Fruit fly (Drosophila melanogaster) whole organism, embryonic: ENCODE measurements around the gene CG31365.

Experiments
- Ada2b ChIP-seq: fragments of 200-800 bp; sonication (Bioruptor generic); IDR thresholded peaks from 2 replicates; pipeline ENCODE4 v1.3.6; 2022; ENCODE audit warnings: missing biosample characterization, missing genetic modification characterization
- Adf1 ChIP-seq: fragments of 200-800 bp; sonication (Bioruptor generic); IDR thresholded peaks from 2 replicates; pipeline ENCODE4 v1.3.6; 2022; ENCODE audit warnings: missing biosample characterization, missing genetic modification characterization
- Aef1 ChIP-seq: fragments of 200-800 bp; sonication (Bioruptor generic); IDR thresholded peaks from 3 replicates; pipeline ENCODE4 v1.3.6; 2022; ENCODE audit warnings: missing biosample characterization, missing genetic modification characterization
- Awh ChIP-seq: fragments of 200-800 bp; sonication (Bioruptor generic); IDR thresholded peaks from 2 replicates; pipeline ENCODE4, ENCODE4 v1.3.6; 2022; ENCODE audit warnings: missing biosample characterization, missing genetic modification characterization
- BEAF-32 ChIP-seq: fragments of 200-800 bp; sonication (Bioruptor generic); optimal IDR thresholded peaks from 3 replicates; lab custom pipeline; 2017; ENCODE audit warnings: missing biosample characterization, missing genetic modification characterization, mild to moderate bottlenecking, moderate library complexity, missing genetic modification reagents
- CG12769 ChIP-seq: fragments of 200-800 bp; sonication (Bioruptor generic); optimal IDR thresholded peaks from 2 replicates; lab custom pipeline; 2019; ENCODE audit warnings: missing biosample characterization, mild to moderate bottlenecking, missing genetic modification characterization, moderate library complexity
- CG13624 ChIP-seq: fragments of 200-800 bp; sonication (Bioruptor generic); optimal IDR thresholded peaks from 2 replicates; lab custom pipeline; 2016; ENCODE audit warnings: missing biosample characterization, missing genetic modification characterization
- CG14860 ChIP-seq: fragments of 200-800 bp; sonication (Bioruptor generic); IDR thresholded peaks from 3 replicates; pipeline ENCODE4 v1.3.6; 2022; ENCODE audit warnings: missing biosample characterization, missing genetic modification characterization; ENCODE audit not compliant: partially characterized antibody
- CG2120 ChIP-seq: fragments of 200-800 bp; sonication (Bioruptor generic); optimal IDR thresholded peaks from 3 replicates; lab custom pipeline; 2016; ENCODE audit warnings: missing biosample characterization, missing genetic modification characterization
- CG2129 ChIP-seq: fragments of 200-800 bp; sonication (Bioruptor generic); IDR thresholded peaks from 2 replicates; pipeline ENCODE4 v1.3.6; 2022; ENCODE audit warnings: missing biosample characterization, missing genetic modification characterization; ENCODE audit not compliant: partially characterized antibody
- CG2875 ChIP-seq: fragments of 200-800 bp; sonication (Bioruptor generic); optimal IDR thresholded peaks from 2 replicates; lab custom pipeline; 2017; ENCODE audit warnings: missing biosample characterization, mild to moderate bottlenecking, missing genetic modification characterization, missing genetic modification reagents
- CG30020 ChIP-seq: fragments of 200-800 bp; optimal IDR thresholded peaks from 2 replicates; lab custom pipeline; 2019; ENCODE audit warnings: missing biosample characterization, mild to moderate bottlenecking, missing genetic modification characterization, moderate library complexity
- CG32532 ChIP-seq: fragments of 200-800 bp; sonication (Bioruptor generic); IDR thresholded peaks from 2 replicates; pipeline ENCODE4 v1.3.6; 2022; ENCODE audit warnings: missing biosample characterization, missing genetic modification characterization
- CG34422 ChIP-seq: fragments of 200-800 bp; sonication (Bioruptor generic); IDR thresholded peaks from 3 replicates; pipeline ENCODE4 v1.3.6; 2022; ENCODE audit warnings: missing biosample characterization, missing genetic modification characterization
- CG3726 ChIP-seq: fragments of 200-800 bp; sonication (Bioruptor generic); IDR thresholded peaks from 3 replicates; pipeline ENCODE4, ENCODE4 v1.3.6; 2022; ENCODE audit warnings: missing biosample characterization, missing genetic modification characterization
- CG4404 ChIP-seq: fragments of 200-800 bp; sonication (Bioruptor generic); IDR thresholded peaks from 2 replicates; pipeline ENCODE4 v1.3.6; 2022; ENCODE audit warnings: missing biosample characterization, missing genetic modification characterization
- CG6765 ChIP-seq: fragments of 200-800 bp; sonication (Bioruptor generic); optimal IDR thresholded peaks from 3 replicates; lab custom pipeline; 2017; ENCODE audit warnings: missing biosample characterization, mild to moderate bottlenecking, missing genetic modification characterization
- CG7839 ChIP-seq: fragments of 200-800 bp; sonication (Bioruptor generic); optimal IDR thresholded peaks from 3 replicates; lab custom pipeline; 2018; ENCODE audit warnings: missing biosample characterization, mild to moderate bottlenecking, missing genetic modification characterization, moderate library complexity
- CG8765 ChIP-seq: fragments of 200-800 bp; sonication (Bioruptor generic); IDR thresholded peaks from 2 replicates; pipeline ENCODE4 v1.3.6; 2022; ENCODE audit warnings: missing biosample characterization, missing genetic modification characterization
- E2f1 ChIP-seq: fragments of 200-800 bp; sonication (Bioruptor generic); IDR thresholded peaks from 2 replicates; pipeline ENCODE4 v1.3.6; 2022; ENCODE audit warnings: missing biosample characterization, missing genetic modification characterization
- Meics ChIP-seq: fragments of 200-800 bp; sonication (Bioruptor generic); optimal IDR thresholded peaks from 2 replicates; lab custom pipeline; 2017; ENCODE audit warnings: missing biosample characterization, mild to moderate bottlenecking, missing genetic modification characterization
- Nf-YA ChIP-seq: fragments of 200-800 bp; sonication (Bioruptor generic); IDR thresholded peaks from 2 replicates; pipeline ENCODE4 v1.3.6; 2022; ENCODE audit warnings: missing biosample characterization, missing genetic modification characterization
- Rfx ChIP-seq: fragments of 200-800 bp; sonication (Bioruptor generic); IDR thresholded peaks from 2 replicates; pipeline ENCODE4 v1.3.6; 2022; ENCODE audit warnings: missing biosample characterization, missing genetic modification characterization
- Sin3A ChIP-seq: fragments of >200 bp; optimal IDR thresholded peaks from 2 replicates; lab custom pipeline; 2018
- Spps ChIP-seq: fragments of 200-800 bp; sonication (Bioruptor generic); optimal IDR thresholded peaks from 2 replicates; lab custom pipeline; 2018; ENCODE audit warnings: missing biosample characterization, mild to moderate bottlenecking, missing genetic modification characterization
- ara ChIP-seq: fragments of 200-800 bp; sonication (Bioruptor generic); IDR thresholded peaks from 2 replicates; pipeline ENCODE4 v1.3.6; 2022; ENCODE audit warnings: missing biosample characterization, missing genetic modification characterization
- gcm ChIP-seq: fragments of 200-800 bp; sonication (Bioruptor generic); optimal IDR thresholded peaks from 2 replicates; lab custom pipeline; 2019; ENCODE audit warnings: missing biosample characterization, mild to moderate bottlenecking, missing genetic modification characterization, moderate library complexity
- hbn ChIP-seq: fragments of 200-800 bp; sonication (Bioruptor generic); IDR thresholded peaks from 2 replicates; pipeline ENCODE4 v1.3.6; 2022; ENCODE audit warnings: missing biosample characterization, missing genetic modification characterization; ENCODE audit not compliant: partially characterized antibody
- ken ChIP-seq: fragments of 200-800 bp; sonication (Bioruptor generic); IDR thresholded peaks from 3 replicates; pipeline ENCODE4 v1.3.6; 2022; ENCODE audit warnings: missing biosample characterization, missing genetic modification characterization
- knrl ChIP-seq: fragments of 200-800 bp; sonication (Bioruptor generic); IDR thresholded peaks from 3 replicates; pipeline ENCODE4 v1.3.6; 2022; ENCODE audit warnings: missing biosample characterization, missing genetic modification characterization; ENCODE audit not compliant: partially characterized antibody
- mld ChIP-seq: fragments of 200-800 bp; sonication (Bioruptor generic); IDR thresholded peaks from 3 replicates; pipeline ENCODE4 v1.3.6; 2022; ENCODE audit warnings: missing biosample characterization, missing genetic modification characterization; ENCODE audit not compliant: partially characterized antibody
- org-1 ChIP-seq: fragments of 200-800 bp; sonication (Bioruptor generic); optimal IDR thresholded peaks from 2 replicates; lab custom pipeline; 2017; ENCODE audit warnings: missing biosample characterization, missing genetic modification characterization
- pzg ChIP-seq: fragments of 200-800 bp; sonication (Bioruptor generic); optimal IDR thresholded peaks from 3 replicates; lab custom pipeline; 2018; ENCODE audit warnings: missing biosample characterization, mild to moderate bottlenecking, missing genetic modification characterization, moderate library complexity
- ranshi ChIP-seq: fragments of 200-800 bp; sonication (Bioruptor generic); IDR thresholded peaks from 2 replicates; pipeline ENCODE4 v1.3.6; 2022; ENCODE audit warnings: missing biosample characterization, missing genetic modification characterization
- sna ChIP-seq: fragments of 200-800 bp; sonication (Bioruptor generic); IDR thresholded peaks from 2 replicates; pipeline ENCODE4 v1.3.6; 2022; ENCODE audit warnings: missing biosample characterization, missing genetic modification characterization; ENCODE audit not compliant: partially characterized antibody
- so ChIP-seq: fragments of 200-800 bp; sonication (Bioruptor generic); IDR thresholded peaks from 3 replicates; pipeline ENCODE4 v1.3.6; 2022; ENCODE audit warnings: missing biosample characterization, missing genetic modification characterization
- ssp ChIP-seq: fragments of 200-800 bp; sonication (Bioruptor generic); IDR thresholded peaks from 2 replicates; pipeline ENCODE4 v1.3.6; 2022; ENCODE audit warnings: missing biosample characterization, missing genetic modification characterization
- trem ChIP-seq: fragments of 200-800 bp; optimal IDR thresholded peaks from 3 replicates; lab custom pipeline; 2019; ENCODE audit warnings: missing biosample characterization, mild to moderate bottlenecking, missing genetic modification characterization, moderate library complexity

The CG31365 gene

dm6 chr3R:23167507-23168324, 41.5 kb upstream of the CG31365 start, which contains the start of gene Irk1 (continued):
- TF ChIP-seq sna (GFP tag; lab: Robert Waterston, UW): peak; percentile 57; the same call in 1 of the 2 replicates
- TF ChIP-seq ranshi: no peak
- peak; percentile 57; the same call in 1 of the 2 replicates for TF ChIP-seq CG32532 (GFP tag; lab: Robert Waterston, UW)
- peak; percentile 49 for TF ChIP-seq Rfx (GFP tag; lab: Robert Waterston, UW)
- peak; percentile 19; the same call in 1 of the 3 replicates for TF ChIP-seq Aef1 (GFP tag; lab: Robert Waterston, UW)
- 0 out of 2 replicates have a peak, but pooled peaks have one; percentile 44 for TF ChIP-seq E2f1
- peak; percentile 35 for TF ChIP-seq CG2120 (GFP tag; lab: Kevin White, UChicago)
- TF ChIP-seq CG34422: peak; percentile 23; the same call in 1 of the 3 replicates
- no peak for TF ChIP-seq CG4404 (GFP tag; lab: Robert Waterston, UW)
- TF ChIP-seq trem (tag; lab: Kevin White, UChicago): no peak
- no peak for TF ChIP-seq so (GFP tag; lab: Robert Waterston, UW)
- peak; percentile 24; the same call in 1 of the 2 replicates for TF ChIP-seq Ada2b (GFP tag; lab: Robert Waterston, UW)
- TF ChIP-seq ara: peak; percentile 17; the same call in 1 of the 2 replicates
- peak; percentile 98 for TF ChIP-seq Adf1
- peak; percentile 14 for TF ChIP-seq CG7839 (tag; lab: Kevin White, UChicago)
- TF ChIP-seq Meics (GFP tag; lab: Kevin White, UChicago): peak; percentile 26
- TF ChIP-seq CG2129: no peak
- TF ChIP-seq ssp (GFP tag; lab: Robert Waterston, UW): no peak

dm6 chr3R:23164630-23165029, 38.4 kb upstream of the CG31365 start:
- TF ChIP-seq CG14860 (GFP tag; lab: Robert Waterston, UW) (no peak), CG12769 (tag; lab: Kevin White, UChicago) (no peak), CG8765 (GFP tag; lab: Robert Waterston, UW) (no peak), BEAF-32 (GFP tag; lab: Kevin White, UChicago) (no peak), Sin3A (lab: Kevin White, UChicago) (no peak), hbn (no peak), pzg (GFP tag; lab: Kevin White, UChicago) (no peak), Nf-YA (GFP tag; lab: Robert Waterston, UW) (no peak), ken (GFP tag; lab: Robert Waterston, UW) (no peak), CG13624 (GFP tag; lab: Kevin White, UChicago) (no peak), CG2875 (GFP tag; lab: Kevin White, UChicago) (no peak), CG3726 (GFP tag; lab: Robert Waterston, UW) (no peak), CG30020 (tag; lab: Kevin White, UChicago) (no peak), Spps (tag; lab: Kevin White, UChicago) (no peak), CG6765 (GFP tag; lab: Kevin White, UChicago) (no peak), Awh (GFP tag; lab: Robert Waterston, UW) (no peak), org-1 (no peak), mld (GFP tag; lab: Robert Waterston, UW) (no peak), knrl (GFP tag; lab: Robert Waterston, UW) (no peak), gcm (GFP tag; lab: Kevin White, UChicago) (no peak)
